Worm (Caenorhabditis elegans): ENCODE results near the gene Y32F6A.5.

ce11 chrV:10485389-10485788 is 32.0 kb upstream of the Y32F6A.5 start:
- TF ChIP-seq nhr-77 (tag; optimal IDR thresholded peaks at IDR 0.05) (no peak), skn-1 (tag; optimal IDR thresholded peaks at IDR 0.05) (no peak), ama-1 (optimal IDR thresholded peaks at IDR 0.05) (no peak), unc-62 (GFP tag; optimal IDR thresholded peaks at IDR 0.05) (no peak)
